Fruit fly (Drosophila melanogaster) whole organism, pupa: Measurements from ENCODE around the gene RYa-R.

Source experiments
- CG34367 ChIP-seq: fragments of 200-800 bp; sonication (Bioruptor generic); optimal IDR thresholded peaks from 2 replicates; lab custom pipeline; 2018; ENCODE audit warnings: missing biosample characterization, mild to moderate bottlenecking, missing genetic modification characterization
- CG4496 ChIP-seq: fragments of 200-800 bp; sonication (Bioruptor generic); IDR thresholded peaks from 3 replicates; pipeline ENCODE4 v1.3.6; 2022; ENCODE audit warnings: missing biosample characterization, missing genetic modification characterization
- CG9948 ChIP-seq: fragments of 200-800 bp; sonication (Bioruptor generic); optimal IDR thresholded peaks from 2 replicates; lab custom pipeline; 2018; ENCODE audit warnings: missing biosample characterization, mild to moderate bottlenecking, missing genetic modification characterization, moderate library complexity
- EcR ChIP-seq: fragments of 200-800 bp; sonication (Bioruptor generic); optimal IDR thresholded peaks from 3 replicates; lab custom pipeline; 2019; ENCODE audit warnings: missing biosample characterization, missing genetic modification characterization, mild to moderate bottlenecking, moderate library complexity, missing genetic modification reagents
- fd96Ca ChIP-seq: fragments of 200-800 bp; sonication (Bioruptor generic); IDR thresholded peaks from 3 replicates; pipeline ENCODE4 v1.3.6; 2022; ENCODE audit warnings: missing biosample characterization, missing genetic modification characterization

DNA sequence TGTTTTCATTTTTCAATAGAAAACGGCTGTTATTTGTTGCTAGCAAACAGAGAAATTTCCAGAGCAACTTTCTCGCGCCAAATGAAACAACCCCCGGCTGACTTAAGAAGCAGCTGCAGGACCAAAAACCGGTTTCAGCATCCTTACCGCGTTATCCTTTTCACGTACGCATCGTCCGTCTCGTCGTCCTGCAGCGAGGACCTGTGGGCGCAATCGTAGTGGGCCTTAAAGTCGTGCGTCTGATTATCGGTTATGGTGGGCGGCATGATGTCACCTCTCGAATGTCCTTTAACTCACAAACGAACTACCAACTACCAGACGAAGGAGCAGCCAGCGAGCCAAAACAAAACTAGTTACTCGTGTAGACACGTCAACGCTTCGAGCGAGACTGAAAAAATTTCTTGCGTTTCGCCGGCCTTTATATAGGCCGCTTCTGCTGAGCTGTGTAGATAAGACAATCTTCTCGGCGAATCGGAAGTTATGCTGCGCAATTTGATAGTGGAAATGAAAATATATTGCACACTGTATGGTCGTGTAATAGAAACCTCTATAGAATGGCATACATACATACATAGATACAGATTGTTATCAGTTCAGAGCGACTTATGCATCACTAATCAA lies 43.8 kb upstream of the RYa-R start:
- no peak for TF ChIP-seq EcR (GFP tag; lab: Kevin White, UChicago)
- TF ChIP-seq fd96Ca (GFP tag; lab: Robert Waterston, UW), result no peak
- TF ChIP-seq CG9948 (tag; lab: Kevin White, UChicago), result no peak
- TF ChIP-seq CG4496 (GFP tag; lab: Robert Waterston, UW), result no peak
- TF ChIP-seq CG34367 (tag; lab: Kevin White, UChicago), result no peak
